Worm (Caenorhabditis elegans) whole organism, young adult: ENCODE data around the gene gtap-2.

Experiments used
- akir-1 ChIP-seq: fragments of 200-800 bp; sonication (Bioruptor generic); optimal IDR thresholded peaks from 2 replicates; lab custom pipeline; 2018; ENCODE audit warnings: mild to moderate bottlenecking, missing genetic modification characterization, moderate library complexity, missing compliant biosample characterization
- athp-1 ChIP-seq: sonication (generic microtip); optimal IDR thresholded peaks from 2 replicates; lab custom pipeline; 2017; ENCODE audit warnings: mild to moderate bottlenecking, missing genetic modification characterization, missing compliant biosample characterization
- chd-7 ChIP-seq: sonication (generic microtip); optimal IDR thresholded peaks from 2 replicates; lab custom pipeline; 2016; ENCODE audit warnings: mild to moderate bottlenecking, missing genetic modification characterization, moderate library complexity, missing compliant biosample characterization
- dpl-1 ChIP-seq: fragments of 150-350 bp; optimal IDR thresholded peaks from 2 replicates; lab custom pipeline; 2014; ENCODE audit warnings: missing biosample characterization, missing genetic modification reagents, missing genetic modification characterization
- ekl-4 ChIP-seq: fragments of 200-800 bp; sonication (Bioruptor generic); IDR thresholded peaks from 2 replicates; pipeline ENCODE4 v1.3.6; 2022; ENCODE audit warnings: missing genetic modification reagents, missing genetic modification characterization, missing compliant biosample characterization
- lin-40 ChIP-seq: sonication (generic microtip); optimal IDR thresholded peaks from 2 replicates; lab custom pipeline; 2016; ENCODE audit warnings: missing genetic modification characterization, mild to moderate bottlenecking, missing compliant biosample characterization, missing genotype, missing genetic modification reagents
- sea-2 ChIP-seq: fragments of 200-800 bp; sonication (Bioruptor generic); IDR thresholded peaks from 2 replicates; pipeline ENCODE4 v1.3.6; 2022; ENCODE audit warnings: missing genetic modification characterization, missing compliant biosample characterization
- unc-62 ChIP-seq: fragments of 150-350 bp; optimal IDR thresholded peaks from 2 replicates; lab custom pipeline; 2014; ENCODE audit warnings: missing biosample characterization, missing genetic modification reagents, missing genetic modification characterization

ce11 chrIII:9789083-9789482 lies 19.3 kb upstream of the gtap-2 start:
- TF ChIP-seq chd-7 (tag; lab: Kevin White, UChicago), result no peak
- no peak for TF ChIP-seq ekl-4 (GFP tag; lab: Robert Waterston, UW)
- no peak for TF ChIP-seq athp-1 (tag; lab: Kevin White, UChicago)
- no peak for TF ChIP-seq akir-1 (GFP tag; lab: Kevin White, UChicago)
- no peak for TF ChIP-seq dpl-1 (GFP tag; lab: Kevin White, UChicago)
- no peak for TF ChIP-seq sea-2 (GFP tag; lab: Robert Waterston, UW)
- TF ChIP-seq unc-62 (GFP tag; lab: Kevin White, UChicago), result no peak
- TF ChIP-seq lin-40 (tag; lab: Kevin White, UChicago), result no peak
